Fruit fly (Drosophila melanogaster) ovary, adult (tissue): Measurements from ENCODE around the gene CG6628.

Experiments used
- CG17801 ChIP-seq: fragments of 200-800 bp; optimal IDR thresholded peaks from 2 replicates; lab custom pipeline; 2019; ENCODE audit warnings: missing biosample characterization, mild to moderate bottlenecking, missing genetic modification characterization, moderate library complexity; ENCODE audit not compliant: partially characterized antibody

CG6628 gene

dm6 chr3L:10166923-10167322, at the start of gene CG6628:
TSS of gene CG6628 (minus strand) at chr3L:10167023.
- no peak for TF ChIP-seq CG17801 (GFP tag; lab: Kevin White, UChicago)

DNA sequence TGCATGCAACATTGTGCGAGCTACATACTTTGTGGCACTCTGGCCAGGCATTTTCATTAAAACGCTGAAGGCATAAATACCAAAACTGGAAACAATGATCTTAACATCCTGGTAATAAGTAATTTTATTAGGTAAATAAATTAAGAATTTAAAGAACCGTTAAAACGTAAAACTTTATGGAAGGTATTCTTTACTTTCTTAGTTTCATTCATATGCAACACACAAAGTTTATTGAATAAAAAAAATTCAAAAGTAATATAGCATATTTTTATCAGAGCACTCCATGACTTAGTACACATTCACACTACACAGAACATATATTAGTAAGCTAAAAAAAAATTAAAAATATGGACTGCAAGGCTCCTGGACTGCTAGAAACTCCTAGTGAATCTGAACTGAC, 48.5 kb upstream of the CG6628 start, which contains the start of gene CG8065:
CG8065 (plus strand) TSS at position 301 of the 400 bp plus-strand sequence.
- TF ChIP-seq CG17801 (GFP tag; lab: Kevin White, UChicago) = no peak

DNA sequence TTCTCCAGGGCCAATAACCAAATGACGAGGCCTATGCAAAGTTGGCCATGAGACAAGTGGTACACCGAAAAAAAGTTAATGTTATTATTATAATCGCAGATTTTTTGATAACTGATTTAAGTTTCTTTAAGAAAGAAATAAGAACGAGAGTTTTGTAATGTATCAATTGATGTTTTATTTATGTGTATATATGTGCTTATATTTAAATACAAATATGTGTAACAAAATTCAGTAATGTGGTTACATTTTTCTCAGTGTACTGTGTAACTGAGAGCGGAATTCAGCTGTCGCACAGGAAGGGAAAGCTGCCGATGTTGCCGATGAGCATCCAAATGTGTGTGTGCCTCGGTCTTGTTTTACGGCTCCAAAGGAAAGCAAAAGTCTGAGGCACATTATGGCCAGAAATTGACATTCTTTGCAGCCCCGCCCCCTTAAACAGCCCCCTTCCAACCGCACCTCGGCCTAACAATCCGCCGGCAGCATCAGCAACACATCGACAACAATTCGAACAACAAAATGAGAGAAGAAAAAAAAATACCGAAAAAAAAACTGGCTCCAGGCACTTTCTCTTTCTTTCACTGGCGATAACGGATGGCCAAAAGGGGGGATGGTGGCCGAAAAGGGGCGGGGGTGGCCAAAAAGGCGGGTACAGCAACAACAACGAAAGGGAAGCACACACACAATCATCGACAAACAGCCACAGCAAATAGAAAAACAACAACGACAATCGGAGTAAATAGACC, 39.6 kb upstream of the CG6628 start:
- no peak for TF ChIP-seq CG17801 (GFP tag; lab: Kevin White, UChicago)

dm6 chr3L:10205823-10206222, 39.0 kb upstream of the CG6628 start:
- no peak for TF ChIP-seq CG17801 (GFP tag; lab: Kevin White, UChicago)

dm6 chr3L:10204669-10205068, 37.8 kb upstream of the CG6628 start:
- no peak for TF ChIP-seq CG17801 (GFP tag; lab: Kevin White, UChicago)

DNA sequence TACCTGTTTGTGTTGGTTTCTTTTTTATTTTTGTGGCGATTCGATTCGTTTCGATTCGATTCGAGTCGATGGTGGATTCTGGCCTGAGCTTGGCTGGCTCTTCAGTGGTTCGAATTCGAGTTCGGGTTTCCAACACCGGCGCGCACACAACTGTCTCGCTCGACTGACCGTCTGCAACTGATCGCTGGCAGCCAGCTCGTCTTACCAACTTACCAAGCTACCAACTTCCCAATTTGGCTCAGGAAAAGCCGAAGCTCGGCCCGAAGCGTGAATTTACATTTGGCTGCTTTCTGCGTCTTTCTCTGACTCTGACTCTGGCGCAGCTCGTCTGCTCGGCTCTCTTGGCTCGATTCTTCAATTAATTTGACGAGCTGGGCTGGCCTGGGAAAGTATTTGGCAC, 34.8 kb upstream of the CG6628 start, which contains the start of gene ect:
ect (minus strand) TSS at position 183 of the 400 bp plus-strand sequence.
- no peak for TF ChIP-seq CG17801 (GFP tag; lab: Kevin White, UChicago)

dm6 chr3L:10199644-10200043, 32.8 kb upstream of the CG6628 start:
- TF ChIP-seq CG17801 (GFP tag; lab: Kevin White, UChicago) = no peak

dm6 chr3L:10198571-10198970, 31.7 kb upstream of the CG6628 start:
- TF ChIP-seq CG17801 (GFP tag; lab: Kevin White, UChicago) = no peak

DNA sequence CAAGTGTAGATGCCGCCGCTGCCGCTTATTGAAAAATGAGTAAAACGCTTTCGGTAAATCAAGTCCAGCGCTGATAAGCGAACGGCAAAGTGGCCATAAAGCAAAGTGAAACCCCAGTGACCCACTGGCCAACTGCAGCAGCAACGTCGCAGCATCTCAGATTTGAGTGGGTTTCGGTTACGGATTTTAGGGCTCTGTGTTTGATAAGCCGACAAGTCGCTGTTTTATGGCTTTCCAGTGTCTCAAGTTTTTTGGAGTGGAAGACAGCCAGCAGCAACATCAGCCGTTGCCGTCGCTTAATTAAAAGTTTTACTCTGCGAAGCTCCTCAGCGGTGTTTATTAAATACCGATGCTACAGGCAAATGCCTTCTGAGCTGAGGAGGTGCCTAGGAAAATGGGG, 30.5 kb upstream of the CG6628 start:
- no peak for TF ChIP-seq CG17801 (GFP tag; lab: Kevin White, UChicago)

DNA sequence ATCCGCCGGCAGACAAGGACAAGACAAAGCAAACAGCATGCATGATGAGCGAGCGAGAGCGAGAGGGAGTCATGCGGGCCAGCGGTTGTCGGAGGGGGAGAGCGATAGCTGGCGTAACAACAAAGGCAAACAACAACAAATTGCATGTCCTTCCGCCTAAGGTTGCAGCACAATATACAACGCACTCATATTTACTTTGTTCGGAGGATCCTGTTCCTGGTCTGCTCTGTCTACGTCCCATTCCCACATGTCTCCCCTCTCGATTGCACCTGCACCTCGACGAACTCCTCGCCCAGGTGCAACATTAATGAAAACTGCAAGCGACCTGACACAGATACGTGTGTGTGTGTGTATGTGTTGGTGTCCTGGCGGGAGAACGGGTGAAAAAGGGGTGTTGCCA, 22.4 kb upstream of the CG6628 start:
- TF ChIP-seq CG17801 (GFP tag; lab: Kevin White, UChicago) = no peak

DNA sequence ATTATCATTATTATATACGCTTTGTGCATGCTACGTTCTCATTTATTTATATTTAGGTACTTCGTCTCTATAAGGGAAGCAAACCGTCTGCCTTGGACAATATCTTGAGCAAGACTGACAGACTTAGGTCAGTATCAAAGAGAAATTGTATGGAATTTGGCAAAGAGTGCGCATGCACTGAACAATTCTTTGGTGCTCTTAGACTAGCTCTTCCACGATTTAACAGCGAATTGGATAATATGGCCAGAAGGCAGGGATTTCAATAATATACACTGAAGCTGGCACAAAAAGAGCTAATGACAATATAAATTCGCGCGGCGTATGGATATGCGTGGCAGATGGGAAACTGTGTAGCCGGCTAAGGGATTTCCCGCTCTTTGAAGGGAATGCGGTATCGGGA, 20.1 kb upstream of the CG6628 start:
- TF ChIP-seq CG17801 (GFP tag; lab: Kevin White, UChicago) = no peak

DNA sequence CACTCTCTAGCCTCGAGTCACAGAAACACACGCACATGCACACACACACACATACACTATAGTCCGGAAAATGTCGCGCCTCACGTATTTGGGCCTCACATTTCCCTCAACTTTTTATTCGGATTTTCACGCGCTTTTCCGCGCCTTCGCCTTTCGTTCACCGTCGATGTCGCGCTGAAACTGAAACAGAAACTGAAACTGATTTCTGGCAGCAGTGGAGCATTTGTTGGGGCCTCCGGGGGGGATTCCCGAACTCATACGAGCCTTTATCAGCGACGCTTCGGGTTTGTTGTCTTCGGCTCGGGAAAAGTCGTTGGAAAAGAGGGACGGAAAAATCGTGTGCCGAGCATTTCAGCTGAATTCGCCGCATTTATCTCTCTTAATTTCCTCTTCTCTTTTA, 19.1 kb upstream of the CG6628 start, which contains the start of gene dpr10:
dpr10 (minus strand) TSS at position 185 of the 400 bp plus-strand sequence.
- no peak for TF ChIP-seq CG17801 (GFP tag; lab: Kevin White, UChicago)

dm6 chr3L:10156080-10156479, 10.7 kb downstream of the CG6628 start:
- no peak for TF ChIP-seq CG17801 (GFP tag; lab: Kevin White, UChicago)

DNA sequence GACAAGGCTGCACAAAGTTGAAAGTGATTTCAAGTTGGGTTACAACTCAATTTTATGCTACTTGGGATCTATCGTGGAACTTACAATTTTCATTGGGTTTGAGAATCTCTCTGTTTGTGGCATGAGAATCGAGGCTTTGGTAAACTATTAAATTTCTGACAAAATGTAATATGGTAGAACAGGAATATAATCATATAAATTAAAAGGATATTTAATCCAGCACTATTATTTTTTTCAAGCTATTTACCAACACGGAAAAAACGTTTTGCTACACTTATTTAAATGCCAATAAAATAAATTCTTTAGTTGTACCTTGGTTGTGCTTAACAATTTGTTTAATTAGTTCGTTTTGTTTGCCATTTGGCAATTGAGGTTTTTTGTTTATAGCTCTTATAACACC, 15.3 kb downstream of the CG6628 start, which contains the start of gene CG8072:
CG8072 (plus strand) TSS at position 301 of the 400 bp plus-strand sequence.
- no peak for TF ChIP-seq CG17801 (GFP tag; lab: Kevin White, UChicago)
